Fruit fly (Drosophila melanogaster) whole organism, wandering third instar larva: ENCODE results near the gene Sptz.
A peak's percentile ranks its signal among the peaks of the same experiment; 100 is the strongest.

Source experiments
- CG32264 ChIP-seq: fragments of 200-800 bp; sonication (Bioruptor generic); optimal IDR thresholded peaks from 2 replicates; lab custom pipeline; 2016; ENCODE audit warnings: missing biosample characterization, missing genetic modification characterization
- CG9705 ChIP-seq: fragments of 200-800 bp; sonication (Bioruptor generic); optimal IDR thresholded peaks from 2 replicates; lab custom pipeline; 2018; ENCODE audit warnings: missing biosample characterization, mild to moderate bottlenecking, missing genetic modification characterization
- CrebA ChIP-seq: fragments of 200-800 bp; sonication (Bioruptor generic); optimal IDR thresholded peaks from 2 replicates; lab custom pipeline; 2016; ENCODE audit warnings: missing biosample characterization, mild to moderate bottlenecking, missing genetic modification characterization, borderline replicate concordance
- Dif ChIP-seq: fragments of 200-275, 200-300 bp; sonication (Bioruptor generic); optimal IDR thresholded peaks from 2 replicates; lab custom pipeline; 2018; ENCODE audit warnings: missing biosample characterization, missing genetic modification characterization; ENCODE audit not compliant: partially characterized antibody
- GATAd ChIP-seq: sonication (Bioruptor generic); optimal IDR thresholded peaks from 2 replicates; lab custom pipeline; 2016; ENCODE audit warnings: missing biosample characterization, missing genetic modification characterization
- HLH106 ChIP-seq: fragments of 200-800 bp; optimal IDR thresholded peaks from 3 replicates; lab custom pipeline; 2019; ENCODE audit warnings: missing biosample characterization, mild to moderate bottlenecking, missing genetic modification characterization, moderate library complexity
- Hnf4 ChIP-seq: fragments of 200-800 bp; sonication (Bioruptor generic); optimal IDR thresholded peaks from 2 replicates; lab custom pipeline; 2016; ENCODE audit warnings: missing biosample characterization, mild to moderate bottlenecking, missing genetic modification characterization
- Mio ChIP-seq: sonication (Bioruptor generic); optimal IDR thresholded peaks from 2 replicates; lab custom pipeline; 2016; ENCODE audit warnings: missing biosample characterization, missing genetic modification characterization
- OdsH ChIP-seq: fragments of 200-800 bp; sonication (Bioruptor generic); optimal IDR thresholded peaks from 2 replicates; lab custom pipeline; 2016; ENCODE audit warnings: missing biosample characterization, mild to moderate bottlenecking, missing genetic modification characterization
- Rel ChIP-seq, 2 experiments: fragments of 200-800 bp; sonication (Bioruptor generic) in 1 of 2; optimal IDR thresholded peaks; 2 replicates in 1 of 2; 3 replicates in 1 of 2; lab custom pipeline; 2016 to 2019; ENCODE audit warnings: mild to moderate bottlenecking in 2 of 2, missing biosample characterization in 2 of 2, missing genetic modification characterization in 2 of 2, moderate library complexity in 1 of 2
- Sp1 ChIP-seq: fragments of 200-800 bp; sonication (Bioruptor generic); optimal IDR thresholded peaks from 3 replicates; lab custom pipeline; 2019; ENCODE audit warnings: missing biosample characterization, mild to moderate bottlenecking, missing genetic modification characterization, moderate library complexity
- Vsx2 ChIP-seq: fragments of 200-300, 225-300 bp; sonication (Bioruptor generic); optimal IDR thresholded peaks from 2 replicates; lab custom pipeline; 2018; ENCODE audit warnings: missing biosample characterization, missing genetic modification characterization; ENCODE audit not compliant: partially characterized antibody
- br ChIP-seq: fragments of 200-800 bp; sonication (Bioruptor generic); optimal IDR thresholded peaks from 2 replicates; lab custom pipeline; 2016; ENCODE audit warnings: missing biosample characterization, missing genetic modification characterization
- brk ChIP-seq: fragments of 200-800 bp; sonication (Bioruptor generic); optimal IDR thresholded peaks from 2 replicates; lab custom pipeline; 2016; ENCODE audit warnings: missing biosample characterization, mild to moderate bottlenecking, missing genetic modification characterization
- dl ChIP-seq, 2 experiments: fragments of 175-275, 200-275 bp in 1 of 2; fragments of 200-275 bp in 1 of 2; sonication (Bioruptor generic); optimal IDR thresholded peaks; lab custom pipeline; 2018; ENCODE audit warnings: mild to moderate bottlenecking in 2 of 2, missing biosample characterization in 2 of 2, missing genetic modification characterization in 2 of 2, moderate library complexity in 2 of 2; ENCODE audit not compliant: partially characterized antibody in 2 of 2, insufficient read depth in 1 of 2
- dmrt93B ChIP-seq: fragments of 200-800 bp; sonication (Bioruptor generic); optimal IDR thresholded peaks from 2 replicates; lab custom pipeline; 2018; ENCODE audit warnings: missing biosample characterization, mild to moderate bottlenecking, missing genetic modification characterization
- ey ChIP-seq: fragments of 200-800 bp; sonication (Bioruptor generic); optimal IDR thresholded peaks from 2 replicates; lab custom pipeline; 2016; ENCODE audit warnings: missing biosample characterization, missing genetic modification characterization
- foxo ChIP-seq, 2 experiments: fragments of 200-800 bp; sonication (Bioruptor generic); optimal IDR thresholded peaks; 2 replicates in 1 of 2; 3 replicates in 1 of 2; lab custom pipeline; 2016 to 2017; ENCODE audit warnings: missing biosample characterization in 2 of 2, missing genetic modification characterization in 2 of 2
- fru ChIP-seq: fragments of 200-800 bp; sonication (Bioruptor generic); optimal IDR thresholded peaks from 3 replicates; lab custom pipeline; 2016; ENCODE audit warnings: missing biosample characterization, mild to moderate bottlenecking, missing genetic modification characterization
- h ChIP-seq: fragments of 200-800 bp; sonication (Bioruptor generic); optimal IDR thresholded peaks from 3 replicates; lab custom pipeline; 2016; ENCODE audit warnings: missing biosample characterization, mild to moderate bottlenecking, missing genetic modification characterization
- jim ChIP-seq: fragments of 175-275, 200-325 bp; sonication (Bioruptor generic); optimal IDR thresholded peaks from 2 replicates; lab custom pipeline; 2016; ENCODE audit warnings: missing biosample characterization, mild to moderate bottlenecking, missing genetic modification characterization
- pan ChIP-seq: fragments of >200 bp; optimal IDR thresholded peaks from 2 replicates; lab custom pipeline; 2017
- rgr ChIP-seq: fragments of 200-800 bp; sonication (Bioruptor generic); optimal IDR thresholded peaks from 3 replicates; lab custom pipeline; 2016; ENCODE audit warnings: missing biosample characterization, mild to moderate bottlenecking, missing genetic modification characterization
- sv ChIP-seq: fragments of 200-800 bp; sonication (Bioruptor generic); optimal IDR thresholded peaks from 3 replicates; lab custom pipeline; 2016; ENCODE audit warnings: missing biosample characterization, missing genetic modification characterization
- usp ChIP-seq: fragments of >200 bp; optimal IDR thresholded peaks from 2 replicates; lab custom pipeline; 2017; ENCODE audit warnings: missing biosample characterization, missing genetic modification characterization
- woc ChIP-seq: sonication (Bioruptor generic); optimal IDR thresholded peaks from 2 replicates; lab custom pipeline; 2016; ENCODE audit warnings: missing biosample characterization, mild to moderate bottlenecking, missing genetic modification characterization

Gene Sptz

DNA sequence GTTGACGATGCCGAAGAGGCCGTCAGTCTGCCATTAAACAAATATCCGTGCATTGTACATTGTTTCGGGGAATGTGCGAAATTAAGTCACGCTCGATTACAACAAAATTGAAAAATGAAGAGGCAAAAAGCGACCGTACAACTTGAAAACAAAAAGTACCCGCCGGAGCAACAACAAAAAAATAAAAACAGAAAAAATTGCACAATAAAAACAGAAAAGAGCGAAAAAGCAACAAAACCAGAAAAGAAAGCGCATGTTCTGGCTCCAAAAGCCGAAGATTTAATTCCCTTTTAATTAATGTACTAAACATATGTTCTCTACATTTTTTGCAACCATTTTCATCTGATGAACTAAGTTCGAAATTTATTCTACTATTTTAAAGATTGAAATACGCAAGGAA is 34.6 kb downstream of the Sptz start:
- TF ChIP-seq Rel (GFP tag; optimal IDR thresholded peaks at IDR 0.05; lab: Kevin White, UChicago), result no peak
- TF ChIP-seq Rel (tag; optimal IDR thresholded peaks at IDR 0.05; lab: Kevin White, UChicago), result peak; percentile 92
- TF ChIP-seq HLH106 (tag; lab: Kevin White, UChicago), result peak; percentile 21
- TF ChIP-seq brk (GFP tag; lab: Kevin White, UChicago), result no peak
- TF ChIP-seq Sp1 (GFP tag; lab: Kevin White, UChicago), result peak; percentile 77
- TF ChIP-seq dmrt93B (GFP tag; lab: Kevin White, UChicago), result peak; percentile 1

DNA sequence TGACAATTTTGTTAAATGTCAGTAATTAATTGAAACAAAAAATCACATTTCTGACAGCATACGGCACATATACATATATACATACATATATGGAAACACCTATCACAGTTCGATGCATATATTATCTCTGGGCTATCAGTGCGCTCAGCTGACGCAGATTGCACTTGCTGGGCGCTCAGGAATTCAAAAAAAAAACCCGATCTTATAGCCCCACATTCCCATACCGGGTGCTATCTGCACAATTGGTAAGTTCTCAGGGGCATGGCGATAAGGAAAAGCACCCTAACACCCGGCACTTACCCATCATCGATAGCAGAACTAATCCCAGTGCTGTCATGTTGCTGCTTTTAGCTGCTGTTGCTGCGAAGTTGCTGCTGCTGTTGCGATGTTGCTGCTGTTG is 35.4 kb downstream of the Sptz start:
- no peak for TF ChIP-seq Rel (GFP tag; optimal IDR thresholded peaks at IDR 0.05; lab: Kevin White, UChicago)
- peak; percentile 81 for TF ChIP-seq Rel (tag; optimal IDR thresholded peaks at IDR 0.05; lab: Kevin White, UChicago)
- no peak for TF ChIP-seq dl (GFP tag; optimal IDR thresholded peaks at IDR 0.05; lab: Kevin White, UChicago; ENCODE audit: insufficient read depth in 1 of 2, partially characterized antibody in 2 of 2)
- no peak for TF ChIP-seq CG9705
- TF ChIP-seq fru, result no peak
- peak; percentile 48 for TF ChIP-seq jim (GFP tag; lab: Kevin White, UChicago)
- TF ChIP-seq GATAd, result no peak
- TF ChIP-seq ey (GFP tag; lab: Kevin White, UChicago), result no peak
- no peak for TF ChIP-seq CrebA
- no peak for TF ChIP-seq pan
- TF ChIP-seq OdsH, result no peak
- TF ChIP-seq, all 38 proteins: peak for 2

DNA sequence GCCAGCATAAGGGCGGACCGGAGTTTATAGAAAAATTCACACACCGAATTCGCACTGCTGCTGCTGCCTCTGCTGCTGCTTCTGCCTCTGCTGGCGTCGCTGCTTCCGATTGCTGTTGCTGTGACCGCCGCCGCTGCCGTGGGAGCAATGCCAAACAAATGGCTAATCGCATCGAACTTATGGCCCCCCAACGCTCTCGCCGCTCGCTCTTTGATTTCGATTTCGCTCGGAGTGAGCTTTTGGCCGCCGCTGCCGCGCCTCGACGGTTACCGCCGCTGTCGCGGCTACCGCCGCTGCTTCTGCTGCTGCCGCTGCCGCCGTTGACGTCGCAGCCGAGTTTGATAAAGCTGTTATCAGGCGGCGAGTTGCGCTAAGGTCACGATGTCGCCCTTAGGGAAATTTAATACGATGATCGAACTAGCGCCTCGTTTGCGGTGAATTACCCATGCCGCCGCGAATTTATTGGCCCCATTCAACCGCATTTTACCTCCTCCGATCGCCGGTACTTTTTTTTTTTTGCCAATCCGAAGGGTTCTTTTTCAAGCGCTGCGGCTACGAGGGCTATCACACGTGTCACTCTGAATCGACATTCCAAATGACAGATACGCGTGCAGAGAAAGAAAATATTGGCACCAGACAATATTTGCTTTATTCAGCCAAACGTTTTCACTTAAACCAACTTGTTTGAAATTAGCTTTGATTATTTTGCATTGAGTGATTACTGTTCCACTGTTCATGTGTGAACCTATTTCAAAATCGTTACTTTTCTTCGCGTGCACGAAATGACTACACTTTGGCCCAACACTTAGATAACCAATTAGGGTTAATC is 36.3 kb downstream of the Sptz start:
- TF ChIP-seq Sp1 (GFP tag; lab: Kevin White, UChicago) (no peak), jim (GFP tag; lab: Kevin White, UChicago) (no peak), woc (no peak), h (GFP tag; lab: Kevin White, UChicago) (peak; percentile 52), dl (GFP tag; optimal IDR thresholded peaks at IDR 0.05; lab: Kevin White, UChicago; ENCODE audit: insufficient read depth in 1 of 2, partially characterized antibody in 2 of 2) (peak in 1 of 2 experiments; percentile 17), foxo (GFP tag; optimal IDR thresholded peaks at IDR 0.05; lab: Kevin White, UChicago) (peak in 1 of 2 experiments; percentile 36), OdsH (peak; percentile 8), HLH106 (tag; lab: Kevin White, UChicago) (peak; percentile 22), ey (GFP tag; lab: Kevin White, UChicago) (peak; percentile 15), Hnf4 (GFP tag; lab: Kevin White, UChicago) (peak; percentile 39), Vsx2 (GFP tag; lab: Kevin White, UChicago) (no peak), br (GFP tag; lab: Kevin White, UChicago) (no peak), brk (GFP tag; lab: Kevin White, UChicago) (no peak), Dif (GFP tag; lab: Kevin White, UChicago) (peak; percentile 25), fru (peak; percentile 61), rgr (peak; percentile 33)

DNA sequence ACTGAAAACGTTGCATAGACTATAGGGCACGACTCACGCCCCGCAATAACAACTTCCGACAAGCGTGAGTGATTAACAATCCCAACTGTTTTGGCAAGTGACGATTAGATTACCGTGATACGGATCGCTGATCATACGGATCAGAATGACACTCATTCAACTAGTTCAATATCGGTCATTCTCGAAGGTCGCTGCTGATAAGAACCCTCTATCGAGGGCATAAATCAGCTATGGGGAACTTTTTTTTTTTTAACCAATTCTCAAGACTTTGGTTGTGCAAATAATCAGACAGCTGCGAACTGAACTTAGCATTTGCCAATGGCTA is 36.9 kb downstream of the Sptz start:
- TF ChIP-seq Rel (GFP tag; optimal IDR thresholded peaks at IDR 0.05; lab: Kevin White, UChicago) (no peak), Rel (tag; optimal IDR thresholded peaks at IDR 0.05; lab: Kevin White, UChicago) (peak; percentile 43), GATAd (no peak)

DNA sequence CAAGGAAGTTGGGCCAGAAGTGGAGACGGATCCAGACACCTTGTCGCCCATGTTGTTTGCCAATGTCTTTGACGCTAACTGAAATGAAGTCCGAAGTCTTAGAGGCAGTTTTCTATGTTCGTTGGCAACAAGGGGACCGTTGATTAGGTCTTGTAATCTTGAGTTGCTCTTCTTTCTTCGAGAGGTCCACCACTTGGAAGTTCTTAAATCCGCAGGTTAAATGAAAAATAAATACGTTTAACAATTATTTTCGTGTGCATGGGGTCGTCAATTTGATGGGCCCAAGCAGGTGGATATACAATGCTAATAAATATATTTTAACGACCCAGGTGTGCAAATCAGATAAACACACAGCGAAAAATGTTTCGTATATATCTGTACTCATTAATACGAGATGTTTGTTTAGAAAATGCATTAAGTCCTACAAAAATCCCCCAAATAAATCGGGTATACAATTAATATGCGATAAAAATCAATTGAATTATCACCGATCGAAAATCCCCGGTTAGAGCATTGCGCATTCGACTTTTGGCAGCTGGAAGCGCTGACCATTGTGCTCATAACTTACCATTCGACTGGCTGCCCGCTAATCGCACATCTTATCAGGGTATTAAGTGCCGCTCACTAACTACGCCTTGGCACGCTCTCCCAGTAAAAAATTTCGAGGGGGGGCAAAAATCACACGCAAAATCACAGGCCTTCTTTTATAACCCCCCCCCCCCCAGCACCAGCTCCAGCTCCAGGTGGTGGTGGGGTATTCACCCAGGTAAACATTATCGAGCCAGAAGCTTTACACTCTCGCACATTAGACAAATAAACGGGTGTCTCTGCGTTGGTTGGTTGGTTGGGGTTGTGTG is 38.8 kb downstream of the Sptz start, which contains the start of gene PGRP-LB:
Gene PGRP-LB (minus strand): TSS at position 51 of the 857 bp plus-strand sequence.
- TF ChIP-seq Rel (GFP tag; optimal IDR thresholded peaks at IDR 0.05; lab: Kevin White, UChicago), result no peak
- TF ChIP-seq Rel (tag; optimal IDR thresholded peaks at IDR 0.05; lab: Kevin White, UChicago), result peak; percentile 99
- peak; percentile 29 for TF ChIP-seq HLH106 (tag; lab: Kevin White, UChicago)
- peak in 1 of 2 experiments; percentile 40 for TF ChIP-seq foxo (GFP tag; optimal IDR thresholded peaks at IDR 0.05; lab: Kevin White, UChicago)
- peak; percentile 17 for TF ChIP-seq fru
- no peak for TF ChIP-seq sv (GFP tag; lab: Kevin White, UChicago)
- TF ChIP-seq dmrt93B (GFP tag; lab: Kevin White, UChicago), result no peak
- TF ChIP-seq ey (GFP tag; lab: Kevin White, UChicago), result peak; percentile 30
- no peak for TF ChIP-seq Mio (GFP tag; lab: Kevin White, UChicago)
- peak; percentile 91 for TF ChIP-seq h (GFP tag; lab: Kevin White, UChicago)
- peak; percentile 25 for TF ChIP-seq OdsH
- TF ChIP-seq CG32264 (GFP tag; lab: Kevin White, UChicago), result no peak
- no peak for TF ChIP-seq usp (GFP tag; lab: Kevin White, UChicago)
- TF ChIP-seq rgr, result peak; percentile 38
